Worm (Caenorhabditis elegans): ENCODE measurements around the gene dsl-2.
A peak's percentile ranks its signal among the peaks of the same experiment; 100 is the strongest.

dsl-2 gene

DNA sequence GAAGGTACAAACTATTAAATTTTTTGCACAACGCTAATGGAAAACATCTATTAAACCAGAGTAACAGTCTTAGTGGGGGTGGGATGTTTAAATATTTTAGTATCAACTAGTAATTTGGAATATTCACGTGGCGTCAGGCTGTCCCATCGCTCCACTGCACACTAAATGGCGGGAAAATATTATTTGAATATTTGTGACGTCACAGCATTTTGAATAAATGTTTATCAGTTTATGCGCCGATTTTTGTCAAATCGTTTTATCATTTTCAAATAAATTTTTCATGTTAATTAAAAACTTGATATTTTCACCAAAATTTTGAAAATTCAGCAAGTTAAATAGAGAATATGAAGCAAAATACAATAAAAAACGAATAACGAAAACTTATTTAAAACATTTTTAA, 38.5 kb upstream of the dsl-2 start, which contains the start of gene F38A1.15:
Gene F38A1.15 (minus strand): TSS at position 101 of the 400 bp plus-strand sequence.
- no peak for TF ChIP-seq zip-5 (tag; optimal IDR thresholded peaks at IDR 0.05)
- TF ChIP-seq pha-2 (tag; optimal IDR thresholded peaks at IDR 0.05): no peak
- no peak for TF ChIP-seq C08G9.2 (tag; optimal IDR thresholded peaks at IDR 0.05)
- TF ChIP-seq ahr-1 (tag; optimal IDR thresholded peaks at IDR 0.05): no peak
- no peak for TF ChIP-seq elt-4 (tag; optimal IDR thresholded peaks at IDR 0.05)
- TF ChIP-seq ceh-18 (tag; optimal IDR thresholded peaks at IDR 0.05): no peak
- TF ChIP-seq tbx-7 (tag; optimal IDR thresholded peaks at IDR 0.05): no peak
- TF ChIP-seq odd-2 (tag; optimal IDR thresholded peaks at IDR 0.05): no peak
- TF ChIP-seq ceh-9 (tag; optimal IDR thresholded peaks at IDR 0.05): no peak
- no peak for TF ChIP-seq ceh-6 (GFP tag; optimal IDR thresholded peaks at IDR 0.05)
- TF ChIP-seq pag-3 (tag; optimal IDR thresholded peaks at IDR 0.05; ENCODE audit: borderline replicate concordance): no peak
- TF ChIP-seq hlh-30 (tag; optimal IDR thresholded peaks at IDR 0.05; ENCODE audit: insufficient read depth): no peak
- TF ChIP-seq hlh-13 (GFP tag; optimal IDR thresholded peaks at IDR 0.05): no peak
- TF ChIP-seq gmeb-2 (tag; optimal IDR thresholded peaks at IDR 0.05): no peak
- TF ChIP-seq ref-2 (tag; optimal IDR thresholded peaks at IDR 0.05): no peak
- no peak for TF ChIP-seq pat-9 (tag; optimal IDR thresholded peaks at IDR 0.05)
- TF ChIP-seq nhr-232 (tag; optimal IDR thresholded peaks at IDR 0.05): no peak
- no peak for TF ChIP-seq madf-2 (tag; optimal IDR thresholded peaks at IDR 0.05)
- no peak for TF ChIP-seq ceh-14 (tag; optimal IDR thresholded peaks at IDR 0.05)

DNA sequence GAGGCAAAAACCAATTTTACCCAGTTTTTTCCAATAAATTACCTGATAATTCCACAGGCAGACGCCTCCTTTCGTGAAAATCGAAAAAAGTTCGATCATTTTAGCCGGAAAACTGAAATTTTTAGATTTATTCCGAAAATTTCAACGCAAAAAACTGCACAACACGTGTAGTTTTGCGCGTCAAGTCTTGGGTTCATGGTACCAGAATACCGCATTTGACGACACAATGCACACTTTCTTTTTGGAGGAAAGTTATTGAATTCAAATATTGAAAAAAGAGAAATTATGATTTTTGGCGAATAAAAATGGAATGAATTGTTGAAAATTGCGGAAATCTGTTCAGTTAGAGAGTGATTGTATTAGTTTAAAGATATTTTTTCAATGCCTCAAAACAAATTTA, 34.9 kb upstream of the dsl-2 start, which contains the start of gene F38A1.8:
Gene F38A1.8 (minus strand): TSS at position 167 of the 400 bp plus-strand sequence.
- TF ChIP-seq nfya-1 (tag; optimal IDR thresholded peaks at IDR 0.05) (peak; percentile 29), hlh-30 (tag; optimal IDR thresholded peaks at IDR 0.05; ENCODE audit: insufficient read depth) (peak; percentile 38), ref-2 (tag; optimal IDR thresholded peaks at IDR 0.05) (no peak), pha-4 (tag; optimal IDR thresholded peaks at IDR 0.05) (no peak)

DNA sequence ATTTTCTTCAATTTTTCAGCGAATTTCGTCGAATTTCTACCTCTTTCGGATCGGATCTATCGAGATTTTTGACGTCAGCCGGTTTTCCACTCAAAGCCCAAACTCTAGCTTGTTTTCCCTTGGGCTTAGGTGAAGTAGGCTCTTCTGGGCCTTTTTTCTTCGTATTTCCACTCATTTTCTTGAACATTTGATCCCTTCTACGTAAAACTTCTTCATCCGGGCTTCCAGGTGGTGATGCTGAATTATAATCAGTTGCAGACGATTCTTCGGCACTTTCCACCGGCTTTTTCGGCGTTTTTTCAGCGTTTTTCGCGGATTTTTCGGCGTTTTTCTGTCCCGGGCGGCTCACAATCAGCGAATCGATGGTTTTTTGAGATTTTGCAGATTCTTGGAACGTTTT, 33.4 kb upstream of the dsl-2 start:
- TF ChIP-seq unc-55 (GFP tag; optimal IDR thresholded peaks at IDR 0.05) (no peak), Y22D7AL.16 (tag; optimal IDR thresholded peaks at IDR 0.05) (no peak), C08G9.2 (tag; optimal IDR thresholded peaks at IDR 0.05) (no peak), pax-1 (tag; optimal IDR thresholded peaks at IDR 0.05) (no peak), hlh-6 (tag; optimal IDR thresholded peaks at IDR 0.05) (no peak), dve-1 (tag; optimal IDR thresholded peaks at IDR 0.05) (no peak), ttx-3 (tag; optimal IDR thresholded peaks at IDR 0.05) (no peak), hlh-15 (tag; optimal IDR thresholded peaks at IDR 0.05) (no peak), syd-9 (tag; optimal IDR thresholded peaks at IDR 0.05) (no peak), lin-11 (tag; optimal IDR thresholded peaks at IDR 0.05) (no peak), sox-2 (GFP tag; IDR thresholded peaks at IDR 0.05) (no peak), C38D4.7 (GFP tag; optimal IDR thresholded peaks at IDR 0.05) (no peak), fkh-10 (GFP tag; optimal IDR thresholded peaks at IDR 0.05) (no peak), odd-2 (tag; optimal IDR thresholded peaks at IDR 0.05) (no peak), T23F11.4 (GFP tag; optimal IDR thresholded peaks at IDR 0.05) (no peak), nhr-232 (tag; optimal IDR thresholded peaks at IDR 0.05) (no peak)

DNA sequence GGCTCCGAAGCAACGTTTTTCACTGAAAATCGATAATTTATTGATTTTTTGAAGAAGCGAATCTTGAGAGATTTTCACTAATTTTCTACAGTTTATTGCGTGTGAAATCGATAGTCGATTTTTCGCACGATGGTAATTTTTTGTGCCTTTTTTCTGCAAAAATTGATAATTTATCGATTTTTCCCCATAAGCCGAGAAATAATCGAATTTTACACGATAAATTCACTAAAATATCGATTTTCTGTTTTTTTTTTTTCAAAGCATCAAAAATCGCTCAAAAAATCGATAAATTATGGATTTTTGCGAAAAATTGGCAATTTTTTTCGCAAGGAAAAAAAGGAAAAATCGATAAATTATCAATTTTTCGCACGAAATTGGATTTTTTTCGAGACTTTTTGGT, 31.0 kb upstream of the dsl-2 start:
- TF ChIP-seq ceh-48 (tag; optimal IDR thresholded peaks at IDR 0.05) (peak; percentile 10), ama-1 (optimal IDR thresholded peaks at IDR 0.05) (no peak)

DNA sequence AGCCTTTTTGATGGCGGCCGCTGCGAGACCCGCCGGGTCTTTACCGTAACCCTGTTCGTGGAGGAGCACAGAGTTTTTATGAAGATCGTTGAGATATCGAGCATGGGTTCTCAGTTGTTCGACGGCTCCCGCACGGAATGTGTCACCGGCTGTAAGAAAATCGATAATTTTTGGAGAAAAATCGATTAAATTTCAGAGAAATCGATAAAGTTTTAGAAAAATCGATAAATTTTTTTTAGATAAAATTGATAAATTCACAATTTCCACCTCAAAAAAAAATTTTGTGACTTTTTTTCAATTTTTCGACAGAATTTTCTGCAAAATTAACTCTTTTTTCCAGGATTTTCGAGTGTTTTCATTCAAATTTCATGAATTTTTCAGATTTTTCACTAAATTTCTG, 30.0 kb upstream of the dsl-2 start:
- no peak for TF ChIP-seq pros-1 (tag; optimal IDR thresholded peaks at IDR 0.05)
- no peak for TF ChIP-seq che-1 (tag; optimal IDR thresholded peaks at IDR 0.05)
- TF ChIP-seq nhr-11 (tag; optimal IDR thresholded peaks at IDR 0.05): no peak
- TF ChIP-seq pqm-1 (tag; optimal IDR thresholded peaks at IDR 0.05): no peak
- TF ChIP-seq ahr-1 (tag; optimal IDR thresholded peaks at IDR 0.05): no peak
- TF ChIP-seq sox-2 (GFP tag; IDR thresholded peaks at IDR 0.05): no peak
- no peak for TF ChIP-seq ttx-3 (tag; optimal IDR thresholded peaks at IDR 0.05)
- TF ChIP-seq dmd-4 (tag; optimal IDR thresholded peaks at IDR 0.05; ENCODE audit: borderline replicate concordance): no peak
- no peak for TF ChIP-seq C38D4.7 (GFP tag; optimal IDR thresholded peaks at IDR 0.05)
- TF ChIP-seq unc-42 (tag; optimal IDR thresholded peaks at IDR 0.05): no peak
- no peak for TF ChIP-seq ceh-9 (tag; optimal IDR thresholded peaks at IDR 0.05)
- TF ChIP-seq ceh-19 (GFP tag; optimal IDR thresholded peaks at IDR 0.05): no peak
- no peak for TF ChIP-seq zip-5 (tag; optimal IDR thresholded peaks at IDR 0.05)
- no peak for TF ChIP-seq ceh-2 (tag; optimal IDR thresholded peaks at IDR 0.05)
- no peak for TF ChIP-seq pag-3 (tag; optimal IDR thresholded peaks at IDR 0.05; ENCODE audit: borderline replicate concordance)
- TF ChIP-seq ceh-18 (tag; optimal IDR thresholded peaks at IDR 0.05): no peak
- TF ChIP-seq pat-9 (tag; optimal IDR thresholded peaks at IDR 0.05): no peak
